Worm (Caenorhabditis elegans) whole organism, L4 larva: Measurements from ENCODE around the gene W06G6.20.

Experiments used
- F10B5.3 ChIP-seq: sonication (generic microtip); optimal IDR thresholded peaks from 2 replicates; lab custom pipeline; 2016; ENCODE audit warnings: mild to moderate bottlenecking, missing genetic modification characterization, missing compliant biosample characterization
- F26F4.8 ChIP-seq: fragments of 200-800 bp; sonication (Bioruptor generic); conservative IDR thresholded peaks from 2 replicates; pipeline ENCODE4 v1.3.6; 2022; ENCODE audit warnings: missing genetic modification characterization, missing compliant biosample characterization
- F44E2.7 ChIP-seq: fragments of 200-800 bp; sonication (Bioruptor generic); IDR thresholded peaks from 2 replicates; pipeline ENCODE4 v2.1.2; 2022; ENCODE audit warnings: missing genetic modification characterization, missing compliant biosample characterization
- R02D3.7 ChIP-seq: fragments of 150-350 bp; sonication (generic microtip); optimal IDR thresholded peaks from 3 replicates; lab custom pipeline; 2014; ENCODE audit warnings: missing biosample characterization, missing genetic modification characterization
- T20F7.1 ChIP-seq: fragments of 200-800 bp; sonication (Bioruptor generic); optimal IDR thresholded peaks from 2 replicates; lab custom pipeline; 2018; ENCODE audit warnings: mild to moderate bottlenecking, missing genetic modification characterization, missing compliant biosample characterization
- Y48G9A.11 ChIP-seq: fragments of 200-800 bp; sonication (Bioruptor generic); IDR thresholded peaks from 2 replicates; pipeline ENCODE4 v1.3.6; 2022; ENCODE audit warnings: missing genetic modification reagents, missing genetic modification characterization, missing compliant biosample characterization
- Y75B8A.6 ChIP-seq: fragments of 200-800 bp; sonication (Bioruptor generic); IDR thresholded peaks from 2 replicates; pipeline ENCODE4 v1.3.6; 2022; ENCODE audit warnings: missing genetic modification reagents, missing genetic modification characterization, missing compliant biosample characterization
- ZK337.2 ChIP-seq: fragments of 200-800 bp; sonication (Bioruptor generic); IDR thresholded peaks from 2 replicates; pipeline ENCODE4 v1.3.6; 2022; ENCODE audit warnings: missing genetic modification reagents, missing genetic modification characterization, missing compliant biosample characterization
- ZK546.5 ChIP-seq, 2 experiments: sonication (generic microtip); optimal IDR thresholded peaks; 2 replicates each; lab custom pipeline; 2017; ENCODE audit warnings: missing biosample characterization in 2 of 2, missing genetic modification characterization in 2 of 2
- aha-1 ChIP-seq: fragments of 150-350 bp; peaks from one replicate; lab custom pipeline; 2014; ENCODE audit warnings: missing biosample characterization, missing genetic modification characterization
- arid-1 ChIP-seq: fragments of 200-800 bp; sonication (Bioruptor generic); conservative IDR thresholded peaks from 2 replicates; pipeline ENCODE4 v1.3.6; 2022; ENCODE audit warnings: missing genetic modification reagents, missing genetic modification characterization, missing compliant biosample characterization
- ceh-20 ChIP-seq: fragments of 200-800 bp; sonication (Bioruptor generic); IDR thresholded peaks from 2 replicates; pipeline ENCODE4 v1.3.6; 2022; ENCODE audit warnings: missing genetic modification reagents, missing genetic modification characterization, missing compliant biosample characterization
- ceh-28 ChIP-seq: fragments of 150-350 bp; optimal IDR thresholded peaks from 2 replicates; lab custom pipeline; 2014; ENCODE audit warnings: missing biosample characterization, missing genetic modification reagents, missing genetic modification characterization
- ceh-32 ChIP-seq: sonication (generic microtip); optimal IDR thresholded peaks from 2 replicates; lab custom pipeline; 2016; ENCODE audit warnings: mild to moderate bottlenecking, missing genetic modification characterization, missing compliant biosample characterization; ENCODE audit not compliant: poor library complexity
- daf-16 ChIP-seq, 3 experiments: sonication (generic microtip); optimal IDR thresholded peaks; 2 replicates each; lab custom pipeline; 2016 to 2017; ENCODE audit warnings: missing genetic modification characterization in 3 of 3, missing genetic modification reagents in 3 of 3, mild to moderate bottlenecking in 2 of 3, missing compliant biosample characterization in 2 of 3, missing biosample characterization in 1 of 3, moderate library complexity in 1 of 3
- daf-8 ChIP-seq: fragments of 200-800 bp; sonication (Bioruptor generic); IDR thresholded peaks from 2 replicates; pipeline ENCODE4 v1.3.6; 2022; ENCODE audit warnings: missing genetic modification characterization, missing compliant biosample characterization
- dmd-6 ChIP-seq: fragments of 200-800 bp; sonication (Bioruptor generic); IDR thresholded peaks from 2 replicates; pipeline ENCODE4 v1.3.6; 2022; ENCODE audit warnings: missing genetic modification reagents, missing genetic modification characterization, missing compliant biosample characterization
- dve-1 ChIP-seq: sonication (generic microtip); optimal IDR thresholded peaks from 2 replicates; lab custom pipeline; 2017; ENCODE audit warnings: antibody characterized with exemption, mild to moderate bottlenecking, missing genetic modification characterization, missing compliant biosample characterization; ENCODE audit not compliant: insufficient read depth
- egl-27 ChIP-seq: sonication (generic microtip); optimal IDR thresholded peaks from 3 replicates; lab custom pipeline; 2017; ENCODE audit warnings: missing biosample characterization, missing genetic modification reagents, missing genetic modification characterization
- fkh-10 ChIP-seq: fragments of 150-350 bp; optimal IDR thresholded peaks from 2 replicates; lab custom pipeline; 2014; ENCODE audit warnings: missing biosample characterization, missing genetic modification reagents, missing genetic modification characterization
- hif-1 ChIP-seq, 2 experiments: sonication (generic microtip); optimal IDR thresholded peaks; 2 replicates each; lab custom pipeline; 2016 to 2017; ENCODE audit warnings: missing compliant biosample characterization in 2 of 2, missing genetic modification characterization in 2 of 2, missing genetic modification reagents in 2 of 2, missing genotype in 2 of 2, mild to moderate bottlenecking in 1 of 2
- hlh-30 ChIP-seq: sonication (generic microtip); optimal IDR thresholded peaks from 2 replicates; lab custom pipeline; 2017; ENCODE audit warnings: antibody characterized with exemption, mild to moderate bottlenecking, missing genetic modification characterization, missing compliant biosample characterization; ENCODE audit not compliant: insufficient read depth
- jun-1 ChIP-seq: fragments of 150-350 bp; optimal IDR thresholded peaks from 2 replicates; lab custom pipeline; 2014; ENCODE audit warnings: missing biosample characterization, missing genetic modification reagents, missing genetic modification characterization
- lim-7 ChIP-seq: fragments of 200-800 bp; sonication (Bioruptor generic); IDR thresholded peaks from 2 replicates; pipeline ENCODE4 v1.3.6; 2022; ENCODE audit warnings: missing genetic modification characterization, missing compliant biosample characterization
- lin-13 ChIP-seq: fragments of 150-350 bp; optimal IDR thresholded peaks from 2 replicates; lab custom pipeline; 2014; ENCODE audit warnings: missing biosample characterization, missing genetic modification reagents, missing genetic modification characterization
- lin-15B ChIP-seq: fragments of 150-350 bp; sonication (generic microtip); optimal IDR thresholded peaks from 3 replicates; lab custom pipeline; 2014; ENCODE audit warnings: missing biosample characterization, missing genetic modification characterization
- lin-29 ChIP-seq: fragments of 200-800 bp; sonication (Bioruptor generic); IDR thresholded peaks from 2 replicates; pipeline ENCODE4 v1.3.6; 2022; ENCODE audit warnings: missing genetic modification reagents, missing genetic modification characterization, missing compliant biosample characterization
- lir-3 ChIP-seq: sonication (generic microtip); optimal IDR thresholded peaks from 2 replicates; lab custom pipeline; 2016; ENCODE audit warnings: mild to moderate bottlenecking, missing genetic modification characterization, missing compliant biosample characterization
- lsy-2 ChIP-seq, 2 experiments: fragments of 150-350 bp in 1 of 2; sonication (generic microtip) in 1 of 2; optimal IDR thresholded peaks; 2 replicates each; lab custom pipeline; 2014 to 2017; ENCODE audit warnings: missing biosample characterization in 2 of 2, missing genetic modification characterization in 2 of 2
- mdl-1 ChIP-seq, 2 experiments: fragments of 150-350 bp in 1 of 2; sonication (generic microtip) in 1 of 2; optimal IDR thresholded peaks; 2 replicates each; lab custom pipeline; 2014 to 2017; ENCODE audit warnings: missing biosample characterization in 2 of 2, missing genetic modification characterization in 2 of 2
- mdt-29 ChIP-seq: fragments of 200-800 bp; sonication (Bioruptor generic); IDR thresholded peaks from 2 replicates; pipeline ENCODE4 v1.3.6; 2022; ENCODE audit warnings: missing genetic modification reagents, missing genetic modification characterization, missing compliant biosample characterization
- mxl-3 ChIP-seq: fragments of 200-800 bp; sonication (Bioruptor generic); optimal IDR thresholded peaks from 2 replicates; lab custom pipeline; 2018; ENCODE audit warnings: mild to moderate bottlenecking, missing genetic modification characterization, missing compliant biosample characterization
- nhr-10 ChIP-seq: fragments of 150-350 bp; optimal IDR thresholded peaks from 2 replicates; lab custom pipeline; 2014; ENCODE audit warnings: missing biosample characterization, missing genetic modification characterization
- nhr-102 ChIP-seq: sonication (generic microtip); optimal IDR thresholded peaks from 2 replicates; lab custom pipeline; 2016; ENCODE audit warnings: mild to moderate bottlenecking, missing genetic modification characterization, moderate library complexity, missing compliant biosample characterization
- nhr-111 ChIP-seq: fragments of 200-800 bp; sonication (Bioruptor generic); optimal IDR thresholded peaks from 2 replicates; lab custom pipeline; 2018; ENCODE audit warnings: mild to moderate bottlenecking, missing genetic modification characterization, missing compliant biosample characterization
- nhr-237 ChIP-seq: sonication (generic microtip); optimal IDR thresholded peaks from 2 replicates; lab custom pipeline; 2017; ENCODE audit warnings: missing biosample characterization, missing genetic modification characterization
- nhr-28 ChIP-seq: fragments of 150-350 bp; optimal IDR thresholded peaks from 2 replicates; lab custom pipeline; 2014; ENCODE audit warnings: missing biosample characterization, missing genetic modification characterization
- nhr-41 ChIP-seq: fragments of 200-800 bp; sonication (Bioruptor generic); IDR thresholded peaks from 2 replicates; pipeline ENCODE4 v1.3.6; 2022; ENCODE audit warnings: missing genetic modification reagents, missing genetic modification characterization, missing compliant biosample characterization
- nhr-77 ChIP-seq: fragments of 150-350 bp; optimal IDR thresholded peaks from 2 replicates; lab custom pipeline; 2014; ENCODE audit warnings: missing biosample characterization, missing genetic modification characterization
- pha-4 ChIP-seq, 2 experiments: fragments of 150-350 bp in 1 of 2; fragments of 200-800 bp in 1 of 2; sonication (Bioruptor generic) in 1 of 2; IDR thresholded peaks in 1 of 2; optimal IDR thresholded peaks in 1 of 2; 2 replicates each; pipeline versions ENCODE4 v1.3.6 to Lab custom; 2014 to 2022; ENCODE audit warnings: missing genetic modification characterization in 2 of 2, missing genetic modification reagents in 2 of 2, missing biosample characterization in 1 of 2, missing compliant biosample characterization in 1 of 2
- php-3 ChIP-seq: fragments of 200-800 bp; sonication (Bioruptor generic); IDR thresholded peaks from 2 replicates; pipeline ENCODE4 v1.3.6; 2022; ENCODE audit warnings: missing genetic modification reagents, missing genetic modification characterization, missing compliant biosample characterization
- rbr-2 ChIP-seq: sonication (generic microtip); optimal IDR thresholded peaks from 2 replicates; lab custom pipeline; 2016; ENCODE audit warnings: missing genotype, missing genetic modification characterization, missing compliant biosample characterization
- sdz-12 ChIP-seq: fragments of 200-800 bp; sonication (Bioruptor generic); optimal IDR thresholded peaks from 2 replicates; lab custom pipeline; 2018; ENCODE audit warnings: mild to moderate bottlenecking, missing genetic modification characterization, missing compliant biosample characterization
- set-16 ChIP-seq: fragments of 200-800 bp; sonication (Bioruptor generic); IDR thresholded peaks from 2 replicates; pipeline ENCODE4 v1.3.6; 2022; ENCODE audit warnings: missing genetic modification reagents, missing genetic modification characterization, missing compliant biosample characterization
- snpc-1.2 ChIP-seq: fragments of 200-800 bp; sonication (Bioruptor generic); IDR thresholded peaks from 2 replicates; pipeline ENCODE4 v1.3.6; 2022; ENCODE audit warnings: missing genetic modification reagents, missing genetic modification characterization, missing compliant biosample characterization
- snpc-4 ChIP-seq: fragments of 150-350 bp; optimal IDR thresholded peaks from 2 replicates; lab custom pipeline; 2014; ENCODE audit warnings: missing biosample characterization, missing genetic modification characterization
- spr-3 ChIP-seq: fragments of 200-800 bp; sonication (Bioruptor generic); optimal IDR thresholded peaks from 2 replicates; lab custom pipeline; 2018; ENCODE audit warnings: mild to moderate bottlenecking, missing genetic modification characterization, missing compliant biosample characterization
- tag-97 ChIP-seq: fragments of 200-800 bp; sonication (Bioruptor generic); IDR thresholded peaks from 2 replicates; pipeline ENCODE4 v1.3.6; 2022; ENCODE audit warnings: missing genetic modification characterization, missing compliant biosample characterization
- zfp-3 ChIP-seq: fragments of 200-800 bp; sonication (Bioruptor generic); conservative IDR thresholded peaks from 2 replicates; pipeline ENCODE4 v1.3.6; 2022; ENCODE audit warnings: missing genetic modification reagents, missing genetic modification characterization, missing compliant biosample characterization
- zip-2 ChIP-seq: fragments of 150-350 bp; optimal IDR thresholded peaks from 2 replicates; lab custom pipeline; 2014; ENCODE audit warnings: missing biosample characterization, missing genetic modification characterization
- ztf-7 ChIP-seq: fragments of 150-350 bp; optimal IDR thresholded peaks from 2 replicates; lab custom pipeline; 2014; ENCODE audit warnings: missing biosample characterization, missing genetic modification characterization

W06G6.20 gene

DNA sequence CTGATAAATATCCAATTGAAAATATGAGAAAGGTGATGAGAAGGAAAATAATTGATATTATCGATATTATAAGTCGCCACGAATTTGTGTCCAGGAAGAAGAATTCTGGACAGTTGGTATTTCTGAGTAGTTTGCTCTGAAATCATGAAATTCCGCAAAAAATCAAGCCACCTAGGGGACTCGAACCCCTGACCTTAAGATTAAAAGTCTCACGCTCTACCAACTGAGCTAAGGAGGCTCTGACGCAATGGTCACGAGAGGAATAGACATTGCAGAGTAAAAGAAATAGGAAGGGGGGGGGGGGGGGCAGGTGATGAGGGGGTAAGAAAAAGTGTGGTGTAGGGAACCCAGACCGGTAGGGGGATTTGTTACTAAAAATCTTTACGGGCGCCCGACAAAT, 26.3 kb downstream of the W06G6.20 start:
- TF ChIP-seq egl-27 (tag; lab: Kevin White, UChicago) (no peak), nhr-111 (GFP tag; lab: Kevin White, UChicago) (peak; percentile 1), ZK546.5 (tag; optimal IDR thresholded peaks at IDR 0.05; lab: Kevin White, UChicago) (no peak), hif-1 (tag; optimal IDR thresholded peaks at IDR 0.05; lab: Kevin White, UChicago) (no peak), rbr-2 (tag; lab: Kevin White, UChicago) (no peak), zfp-3 (no peak), ceh-28 (tag; lab: Kevin White, UChicago) (no peak), snpc-4 (no peak), lir-3 (tag; lab: Kevin White, UChicago) (no peak), set-16 (GFP tag; lab: Robert Waterston, UW) (no peak; the same call in none of the 2 replicates), ceh-32 (tag; lab: Kevin White, UChicago) (no peak), R02D3.7 (tag; lab: Kevin White, UChicago) (no peak), mdt-29 (0 out of 2 replicates have a peak, but pooled peaks have one; percentile 26), php-3 (GFP tag; lab: Robert Waterston, UW) (no peak), nhr-77 (tag; lab: Kevin White, UChicago) (no peak), ztf-7 (tag; lab: Kevin White, UChicago) (no peak), nhr-237 (tag; lab: Kevin White, UChicago) (no peak), dmd-6 (GFP tag; lab: Robert Waterston, UW) (peak; percentile 38), ZK337.2 (GFP tag; lab: Robert Waterston, UW) (no peak), nhr-102 (no peak), sdz-12 (GFP tag; lab: Kevin White, UChicago) (no peak), aha-1 (tag; lab: Kevin White, UChicago) (no peak), lim-7 (GFP tag; lab: Robert Waterston, UW) (peak; percentile 77), hlh-30 (tag; lab: Kevin White, UChicago) (no peak), nhr-28 (tag; lab: Kevin White, UChicago) (no peak), tag-97 (GFP tag; lab: Robert Waterston, UW) (no peak), Y75B8A.6 (GFP tag; lab: Robert Waterston, UW) (no peak), zip-2 (tag; lab: Kevin White, UChicago) (no peak), lin-29 (GFP tag; lab: Robert Waterston, UW) (no peak), lin-15B (tag; lab: Kevin White, UChicago) (no peak), snpc-1.2 (no peak; the same call in 1 of the 2 replicates), daf-8 (no peak), T20F7.1 (GFP tag; lab: Kevin White, UChicago) (no peak), F10B5.3 (tag; lab: Kevin White, UChicago) (no peak), lin-13 (no peak), mxl-3 (GFP tag; lab: Kevin White, UChicago) (no peak), Y48G9A.11 (GFP tag; lab: Robert Waterston, UW) (no peak), jun-1 (tag; lab: Kevin White, UChicago) (no peak), pha-4 (GFP tag; IDR thresholded peaks at IDR 0.05; lab: Robert Waterston, UW) (no peak), pha-4 (tag; optimal IDR thresholded peaks at IDR 0.05; lab: Kevin White, UChicago) (no peak), spr-3 (peak; percentile 33), mdl-1 (tag; optimal IDR thresholded peaks at IDR 0.05; lab: Kevin White, UChicago) (no peak), nhr-41 (GFP tag; lab: Robert Waterston, UW) (no peak), lsy-2 (tag; optimal IDR thresholded peaks at IDR 0.05; lab: Kevin White, UChicago) (no peak), F44E2.7 (GFP tag; lab: Robert Waterston, UW) (no peak), daf-16 (GFP tag; optimal IDR thresholded peaks at IDR 0.05; lab: Kevin White, UChicago) (no peak), daf-16 (tag; optimal IDR thresholded peaks at IDR 0.05; lab: Kevin White, UChicago) (no peak), ceh-20 (GFP tag; lab: Robert Waterston, UW) (no peak), nhr-10 (no peak), F26F4.8 (GFP tag; lab: Robert Waterston, UW) (no peak), fkh-10 (GFP tag; lab: Kevin White, UChicago) (no peak), arid-1 (GFP tag; lab: Robert Waterston, UW) (peak; percentile 49; the same call in 1 of the 2 replicates), dve-1 (tag; lab: Kevin White, UChicago) (no peak)
